Fruit fly (Drosophila melanogaster): ENCODE data around the gene AP-1gamma.

The AP-1gamma gene

DNA sequence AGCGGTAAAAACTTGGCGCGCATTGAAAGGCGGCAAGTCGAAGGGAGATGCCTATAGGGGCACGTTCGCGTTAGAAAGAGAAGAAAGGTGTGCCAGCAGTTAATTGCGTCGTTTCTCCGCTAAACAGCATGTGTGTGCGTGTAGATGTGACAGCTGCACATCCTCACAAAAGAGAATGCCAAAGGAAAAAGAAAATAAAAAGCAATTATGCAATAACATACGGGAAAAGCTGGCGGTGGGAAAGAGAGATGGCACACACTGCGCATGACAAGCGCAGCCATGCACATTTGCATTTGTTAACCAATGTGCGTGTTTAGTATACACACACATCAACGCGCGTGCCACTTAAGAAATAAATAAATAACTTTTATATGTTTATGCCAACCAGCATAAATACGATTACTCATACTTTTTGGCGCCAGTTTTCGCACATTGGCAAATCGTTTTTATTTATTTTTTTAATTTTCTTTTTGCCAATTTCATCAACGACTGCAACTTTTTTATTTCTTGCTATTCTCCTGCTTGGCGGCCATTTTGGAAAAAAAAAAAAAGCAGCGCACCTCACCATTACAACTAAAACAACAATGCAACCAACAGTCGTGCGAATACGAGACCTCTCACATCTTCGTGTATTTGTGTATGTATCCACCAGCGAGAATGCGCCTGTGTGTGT lies 47.4 kb downstream of the AP-1gamma start:
- 0 out of 3 replicates have a peak, but pooled peaks have one; percentile 21 for TF ChIP-seq ci (GFP tag; IDR thresholded peaks at IDR 0.05)
- no peak for TF ChIP-seq CG15696 (tag; optimal IDR thresholded peaks at IDR 0.05)
- TF ChIP-seq zen (tag; optimal IDR thresholded peaks at IDR 0.05) = peak; percentile 15
- TF ChIP-seq CG1529 (GFP tag; optimal IDR thresholded peaks at IDR 0.05) = no peak
- no peak for TF ChIP-seq ftz-f1 (GFP tag; optimal IDR thresholded peaks at IDR 0.05)
- no peak for TF ChIP-seq bcd (GFP tag; optimal IDR thresholded peaks at IDR 0.05)
- TF ChIP-seq CG3163 (GFP tag; optimal IDR thresholded peaks at IDR 0.05) = no peak
- TF ChIP-seq CG34422 (GFP tag; IDR thresholded peaks at IDR 0.05) = peak; percentile 68; the same call in 2 of the 3 replicates
- TF ChIP-seq Atf-2 (GFP tag; optimal IDR thresholded peaks at IDR 0.05) = no peak
- peak; percentile 74 for TF ChIP-seq twi (tag; optimal IDR thresholded peaks at IDR 0.05)
- TF ChIP-seq Nf-YC (tag; optimal IDR thresholded peaks at IDR 0.05) = peak; percentile 45
- peak in 1 of 2 experiments; percentile 30 for TF ChIP-seq bsh (GFP tag; optimal IDR thresholded peaks at IDR 0.05)
- no peak for TF ChIP-seq scrt (GFP tag; optimal IDR thresholded peaks at IDR 0.05)
- no peak for TF ChIP-seq CG14965 (GFP tag; optimal IDR thresholded peaks at IDR 0.05; ENCODE audit: borderline replicate concordance)
- no peak for TF ChIP-seq Max (GFP tag; optimal IDR thresholded peaks at IDR 0.05)
- TF ChIP-seq disco-r (GFP tag; optimal IDR thresholded peaks at IDR 0.05) = no peak
- TF ChIP-seq zf30C (GFP tag; optimal IDR thresholded peaks at IDR 0.05) = no peak
- peak; percentile 59 for TF ChIP-seq sqz (GFP tag; optimal IDR thresholded peaks at IDR 0.05)
- TF ChIP-seq CG8388 (GFP tag; optimal IDR thresholded peaks at IDR 0.05) = no peak
- TF ChIP-seq CG8290 (GFP tag; optimal IDR thresholded peaks at IDR 0.05) = no peak
- TF ChIP-seq CG8290 (tag; optimal IDR thresholded peaks at IDR 0.05) = peak in 1 of 2 experiments; percentile 33
- no peak for TF ChIP-seq CG6175 (GFP tag; IDR thresholded peaks at IDR 0.05)
- no peak for TF ChIP-seq HHEX (GFP tag; optimal IDR thresholded peaks at IDR 0.05)
- TF ChIP-seq Deaf1 (tag; optimal IDR thresholded peaks at IDR 0.05) = peak; percentile 81
- no peak for TF ChIP-seq CG2202 (tag; optimal IDR thresholded peaks at IDR 0.05)
- no peak for TF ChIP-seq CG12236 (GFP tag; optimal IDR thresholded peaks at IDR 0.05)
- peak; percentile 71 for TF ChIP-seq ewg (GFP tag; optimal IDR thresholded peaks at IDR 0.05)
- no peak for TF ChIP-seq shn (GFP tag; optimal IDR thresholded peaks at IDR 0.05)
- TF ChIP-seq Doc3 (GFP tag; IDR thresholded peaks at IDR 0.05; ENCODE audit: partially characterized antibody) = no peak
- TF ChIP-seq E2f1 (GFP tag; IDR thresholded peaks at IDR 0.05) = peak; percentile 31; the same call in 1 of the 2 replicates
- TF ChIP-seq HLHmδ (GFP tag; optimal IDR thresholded peaks at IDR 0.05) = peak; percentile 26
- TF ChIP-seq abd-A (tag; optimal IDR thresholded peaks at IDR 0.05) = peak; percentile 88
- TF ChIP-seq Pdp1 (GFP tag; optimal IDR thresholded peaks at IDR 0.05) = peak in 1 of 2 experiments; percentile 96
- peak; percentile 5 for TF ChIP-seq exex (tag; optimal IDR thresholded peaks at IDR 0.05)
- TF ChIP-seq Hr3 (GFP tag; optimal IDR thresholded peaks at IDR 0.05) = no peak
- no peak for TF ChIP-seq gro (GFP tag; optimal IDR thresholded peaks at IDR 0.05)
- no peak for TF ChIP-seq Ssrp (tag; optimal IDR thresholded peaks at IDR 0.05)
- TF ChIP-seq row (GFP tag; IDR thresholded peaks at IDR 0.05) = no peak
- TF ChIP-seq CG9876 (GFP tag; optimal IDR thresholded peaks at IDR 0.05) = no peak
- no peak for TF ChIP-seq Dfd (GFP tag; optimal IDR thresholded peaks at IDR 0.05)
- no peak for TF ChIP-seq CG7928 (GFP tag; optimal IDR thresholded peaks at IDR 0.05)
- peak; percentile 48 for TF ChIP-seq sens (GFP tag)
- TF ChIP-seq tll (GFP tag; optimal IDR thresholded peaks at IDR 0.05) = peak in 1 of 2 experiments; percentile 24
- peak; percentile 23 for TF ChIP-seq ac (GFP tag; optimal IDR thresholded peaks at IDR 0.05)
- TF ChIP-seq CG1233 (GFP tag; optimal IDR thresholded peaks at IDR 0.05) = no peak
- peak; percentile 56; the same call in 1 of the 2 replicates for TF ChIP-seq vvl (GFP tag; IDR thresholded peaks at IDR 0.05)
- TF ChIP-seq p53 (GFP tag; optimal IDR thresholded peaks at IDR 0.05) = peak; percentile 29
- TF ChIP-seq CG15479 (GFP tag; optimal IDR thresholded peaks at IDR 0.05) = peak; percentile 46
- TF ChIP-seq CG9215 (GFP tag; IDR thresholded peaks at IDR 0.05) = no peak
- TF ChIP-seq run (tag; optimal IDR thresholded peaks at IDR 0.05) = no peak
